Fruit fly (Drosophila melanogaster): ENCODE measurements around the gene CG14204.

The CG14204 gene

DNA sequence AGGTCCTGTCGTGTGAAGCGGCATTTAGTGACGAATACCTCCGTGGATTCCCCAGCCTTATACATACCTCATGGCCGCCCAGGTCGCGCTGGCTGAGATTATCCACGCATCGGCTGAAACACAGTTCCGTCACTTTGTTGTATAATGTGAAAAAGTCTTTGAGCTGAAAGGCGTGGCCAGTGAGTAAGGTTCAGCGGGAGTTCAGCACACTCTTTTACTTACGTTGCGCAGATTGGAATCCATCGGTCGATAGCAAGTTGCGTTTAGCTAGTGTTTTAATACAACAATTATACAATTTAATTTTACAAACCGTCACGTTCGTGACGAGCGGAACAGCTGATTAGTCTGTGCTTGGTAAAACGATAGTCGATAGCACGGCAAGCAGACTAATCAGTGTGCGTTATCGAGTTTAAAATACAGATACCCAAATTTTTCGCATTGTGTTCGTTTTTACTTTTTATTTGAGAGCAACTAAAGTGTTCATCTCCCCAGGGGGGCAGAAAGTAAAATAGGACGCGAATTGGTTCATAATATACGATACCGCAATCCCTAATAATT lies 34.8 kb downstream of the CG14204 start, which contains the start of the genes Pstk and Tim9b (continued):
- no peak for TF ChIP-seq zfh2 (GFP tag; optimal IDR thresholded peaks at IDR 0.05)
- TF ChIP-seq CG18599 (GFP tag; optimal IDR thresholded peaks at IDR 0.05), result no peak
- no peak for TF ChIP-seq CG10543 (GFP tag; optimal IDR thresholded peaks at IDR 0.05)
- TF ChIP-seq H15 (GFP tag; IDR thresholded peaks at IDR 0.05), result no peak
- no peak for TF ChIP-seq D (optimal IDR thresholded peaks at IDR 0.05)
- TF ChIP-seq D (GFP tag; optimal IDR thresholded peaks at IDR 0.05), result no peak
- no peak for TF ChIP-seq CG30020 (tag; optimal IDR thresholded peaks at IDR 0.05)
- TF ChIP-seq Optix (GFP tag; IDR thresholded peaks at IDR 0.05), result no peak
- TF ChIP-seq CG12104 (GFP tag; optimal IDR thresholded peaks at IDR 0.05), result no peak
- TF ChIP-seq gfzf (GFP tag; optimal IDR thresholded peaks at IDR 0.05), result no peak
- no peak for TF ChIP-seq ind (GFP tag; optimal IDR thresholded peaks at IDR 0.05)
- no peak for TF ChIP-seq Xrp1 (GFP tag; IDR thresholded peaks at IDR 0.05)
- no peak for TF ChIP-seq pita (GFP tag; optimal IDR thresholded peaks at IDR 0.05)
- no peak for TF ChIP-seq mam (GFP tag; optimal IDR thresholded peaks at IDR 0.05)
- TF ChIP-seq Nf-YB (GFP tag; optimal IDR thresholded peaks at IDR 0.05), result no peak
- peak; percentile 64 for TF ChIP-seq Scr (GFP tag; IDR thresholded peaks at IDR 0.05; ENCODE audit: partially characterized antibody)
- no peak for TF ChIP-seq PHDP (tag; optimal IDR thresholded peaks at IDR 0.05)
- no peak for TF ChIP-seq CG6813 (GFP tag; optimal IDR thresholded peaks at IDR 0.05)
- no peak for TF ChIP-seq CG10979 (tag; optimal IDR thresholded peaks at IDR 0.05)
- TF ChIP-seq HHEX (GFP tag; optimal IDR thresholded peaks at IDR 0.05), result no peak
- TF ChIP-seq jigr1 (GFP tag; IDR thresholded peaks at IDR 0.05), result no peak
- TF ChIP-seq schlank (tag; optimal IDR thresholded peaks at IDR 0.05), result no peak
- peak; percentile 89 for TF ChIP-seq CG2116 (GFP tag; optimal IDR thresholded peaks at IDR 0.05)
- no peak for TF ChIP-seq Six4 (GFP tag; optimal IDR thresholded peaks at IDR 0.05)
- TF ChIP-seq CG18619 (GFP tag; optimal IDR thresholded peaks at IDR 0.05), result no peak
- no peak for TF ChIP-seq CG18011 (GFP tag; optimal IDR thresholded peaks at IDR 0.05)
- no peak for TF ChIP-seq CG7745 (tag; optimal IDR thresholded peaks at IDR 0.05)
- TF ChIP-seq grau (tag; optimal IDR thresholded peaks at IDR 0.05), result no peak
- no peak for TF ChIP-seq ftz-f1 (GFP tag; optimal IDR thresholded peaks at IDR 0.05)
- no peak for TF ChIP-seq sens (GFP tag)
- TF ChIP-seq CG1832 (GFP tag; optimal IDR thresholded peaks at IDR 0.05), result no peak
- no peak for TF ChIP-seq Mes4 (GFP tag; optimal IDR thresholded peaks at IDR 0.05)
- TF ChIP-seq Atf-2 (GFP tag; optimal IDR thresholded peaks at IDR 0.05), result no peak
- no peak for TF ChIP-seq ap (GFP tag; IDR thresholded peaks at IDR 0.05)
- TF ChIP-seq CG12659 (GFP tag; optimal IDR thresholded peaks at IDR 0.05), result no peak
- TF ChIP-seq Bdp1 (GFP tag; optimal IDR thresholded peaks at IDR 0.05), result no peak
- TF ChIP-seq Dip3 (GFP tag; optimal IDR thresholded peaks at IDR 0.05), result no peak
- TF ChIP-seq CG6791 (GFP tag; IDR thresholded peaks at IDR 0.05; ENCODE audit: partially characterized antibody), result peak; percentile 77
- no peak for TF ChIP-seq CG8359 (GFP tag; optimal IDR thresholded peaks at IDR 0.05; ENCODE audit: borderline replicate concordance)
- no peak for TF ChIP-seq yki (optimal IDR thresholded peaks at IDR 0.05)
- no peak for TF ChIP-seq CG2678 (tag; optimal IDR thresholded peaks at IDR 0.05)
- TF ChIP-seq Dll (GFP tag; IDR thresholded peaks at IDR 0.05; ENCODE audit: partially characterized antibody), result peak; percentile 49; the same call in 3 of the 4 replicates
- TF ChIP-seq pum (GFP tag; optimal IDR thresholded peaks at IDR 0.05), result no peak
- no peak for TF ChIP-seq CG8924 (tag; optimal IDR thresholded peaks at IDR 0.05)
- no peak for TF ChIP-seq lab (GFP tag; optimal IDR thresholded peaks at IDR 0.05)
- no peak for TF ChIP-seq HLH3B (GFP tag; IDR thresholded peaks at IDR 0.05)
- TF ChIP-seq unpg (GFP tag; optimal IDR thresholded peaks at IDR 0.05), result no peak
- TF ChIP-seq CG17612 (GFP tag; IDR thresholded peaks at IDR 0.05), result no peak
- no peak for TF ChIP-seq CG4730 (GFP tag; IDR thresholded peaks at IDR 0.05)
- TF ChIP-seq slp2 (GFP tag; optimal IDR thresholded peaks at IDR 0.05), result no peak
- no peak for TF ChIP-seq CG4282 (GFP tag; optimal IDR thresholded peaks at IDR 0.05)
- no peak for TF ChIP-seq CTCF (GFP tag; optimal IDR thresholded peaks at IDR 0.05)
